Fruit fly (Drosophila melanogaster) whole organism, embryonic: ENCODE measurements around the gene CG31988.

Experiments used
- Aef1 ChIP-seq: fragments of 200-800 bp; sonication (Bioruptor generic); IDR thresholded peaks from 3 replicates; pipeline ENCODE4 v1.3.6; 2022; ENCODE audit warnings: missing biosample characterization, missing genetic modification characterization
- CG10543 ChIP-seq: fragments of 200-800 bp; sonication (Bioruptor generic); optimal IDR thresholded peaks from 3 replicates; lab custom pipeline; 2017; ENCODE audit warnings: missing biosample characterization, mild to moderate bottlenecking, missing genetic modification characterization, moderate library complexity
- CG10979 ChIP-seq: fragments of 200-800 bp; sonication (Bioruptor generic); optimal IDR thresholded peaks from 2 replicates; lab custom pipeline; 2018; ENCODE audit warnings: missing biosample characterization, mild to moderate bottlenecking, missing genetic modification characterization, moderate library complexity
- CG12104 ChIP-seq: fragments of 200-800 bp; sonication (Bioruptor generic); optimal IDR thresholded peaks from 3 replicates; lab custom pipeline; 2016; ENCODE audit warnings: missing biosample characterization, missing genetic modification characterization
- CG12299 ChIP-seq: fragments of 200-800 bp; sonication (Bioruptor generic); optimal IDR thresholded peaks from 2 replicates; lab custom pipeline; 2018; ENCODE audit warnings: missing biosample characterization, mild to moderate bottlenecking, missing genetic modification characterization
- CG12659 ChIP-seq: fragments of 200-800 bp; sonication (Bioruptor generic); optimal IDR thresholded peaks from 3 replicates; lab custom pipeline; 2017; ENCODE audit warnings: mild to moderate bottlenecking, missing biosample characterization, missing genetic modification reagents, missing genetic modification characterization
- CG13894 ChIP-seq: fragments of 200-800 bp; sonication (Bioruptor generic); optimal IDR thresholded peaks from 3 replicates; lab custom pipeline; 2018; ENCODE audit warnings: missing biosample characterization, mild to moderate bottlenecking, missing genetic modification characterization, moderate library complexity
- CG14050 ChIP-seq: fragments of 200-800 bp; sonication (Bioruptor generic); IDR thresholded peaks from 3 replicates; pipeline ENCODE4 v1.3.6; 2022; ENCODE audit warnings: missing biosample characterization, missing genetic modification characterization
- CG15269 ChIP-seq: fragments of 200-800 bp; sonication (Bioruptor generic); optimal IDR thresholded peaks from 2 replicates; lab custom pipeline; 2018; ENCODE audit warnings: missing biosample characterization, mild to moderate bottlenecking, missing genetic modification characterization, moderate library complexity
- CG15479 ChIP-seq: fragments of 200-800 bp; sonication (Bioruptor generic); optimal IDR thresholded peaks from 3 replicates; lab custom pipeline; 2019; ENCODE audit warnings: missing biosample characterization, mild to moderate bottlenecking, missing genetic modification characterization, moderate library complexity
- CG15514 ChIP-seq: fragments of 200-800 bp; sonication (Bioruptor generic); optimal IDR thresholded peaks from 3 replicates; lab custom pipeline; 2017; ENCODE audit warnings: missing biosample characterization, missing genetic modification characterization, mild to moderate bottlenecking, moderate library complexity, missing genetic modification reagents
- CG17361 ChIP-seq: fragments of 200-800 bp; sonication (Bioruptor generic); IDR thresholded peaks from 3 replicates; pipeline ENCODE4 v1.3.6; 2022; ENCODE audit warnings: missing biosample characterization, missing genetic modification characterization
- CG43689 ChIP-seq: fragments of 200-800 bp; sonication (Bioruptor generic); IDR thresholded peaks from 2 replicates; pipeline ENCODE4 v1.3.6; 2022; ENCODE audit warnings: missing biosample characterization, missing genetic modification characterization
- CG4424 ChIP-seq: fragments of 200-800 bp; sonication (Bioruptor generic); optimal IDR thresholded peaks from 3 replicates; lab custom pipeline; 2016; ENCODE audit warnings: missing biosample characterization, missing genetic modification characterization
- CG5180 ChIP-seq: fragments of 200-800 bp; sonication (Bioruptor generic); optimal IDR thresholded peaks from 3 replicates; lab custom pipeline; 2017; ENCODE audit warnings: missing biosample characterization, missing genetic modification characterization, mild to moderate bottlenecking, moderate library complexity, missing genetic modification reagents
- CG6683 ChIP-seq: fragments of 200-800 bp; sonication (Bioruptor generic); optimal IDR thresholded peaks from 2 replicates; lab custom pipeline; 2017; ENCODE audit warnings: missing biosample characterization, mild to moderate bottlenecking, missing genetic modification characterization, missing genetic modification reagents
- CG6689 ChIP-seq: fragments of 200-800 bp; sonication (Bioruptor generic); IDR thresholded peaks from 2 replicates; pipeline ENCODE4 v1.3.6; 2022; ENCODE audit warnings: missing biosample characterization, missing genetic modification characterization
- CG8388 ChIP-seq: fragments of 200-800 bp; sonication (Bioruptor generic); optimal IDR thresholded peaks from 2 replicates; lab custom pipeline; 2019; ENCODE audit warnings: missing biosample characterization, mild to moderate bottlenecking, missing genetic modification characterization, moderate library complexity
- CG9817 ChIP-seq: fragments of 200-800 bp; sonication (Bioruptor generic); optimal IDR thresholded peaks from 2 replicates; lab custom pipeline; 2018; ENCODE audit warnings: missing biosample characterization, mild to moderate bottlenecking, missing genetic modification characterization, moderate library complexity
- CrebB ChIP-seq: fragments of 200-800 bp; sonication (Bioruptor generic); optimal IDR thresholded peaks from 3 replicates; lab custom pipeline; 2018; ENCODE audit warnings: missing biosample characterization, mild to moderate bottlenecking, missing genetic modification characterization
- D ChIP-seq, 2 experiments: fragments of 200-800 bp in 1 of 2; fragments of >200 bp in 1 of 2; sonication (Bioruptor generic) in 1 of 2; optimal IDR thresholded peaks; 2 replicates in 1 of 2; 3 replicates in 1 of 2; lab custom pipeline; 2017; ENCODE audit warnings: mild to moderate bottlenecking in 1 of 2, missing biosample characterization in 1 of 2, missing genetic modification characterization in 1 of 2, missing genetic modification reagents in 1 of 2
- Dad ChIP-seq: fragments of 200-800 bp; sonication (Bioruptor generic); optimal IDR thresholded peaks from 3 replicates; lab custom pipeline; 2016; ENCODE audit warnings: missing biosample characterization, missing genetic modification characterization
- Hmx ChIP-seq: fragments of 200-800 bp; sonication (Bioruptor generic); optimal IDR thresholded peaks from 2 replicates; lab custom pipeline; 2016; ENCODE audit warnings: missing biosample characterization, missing genetic modification characterization
- Mes4 ChIP-seq: fragments of 200-800 bp; sonication (Bioruptor generic); optimal IDR thresholded peaks from 2 replicates; lab custom pipeline; 2016; ENCODE audit warnings: missing biosample characterization, missing genetic modification characterization
- Mrtf ChIP-seq: fragments of 200-800 bp; sonication (Bioruptor generic); IDR thresholded peaks from 3 replicates; pipeline ENCODE4 v1.3.6; 2022; ENCODE audit warnings: missing biosample characterization, missing genetic modification characterization
- Myb ChIP-seq: fragments of 200-800 bp; sonication (Bioruptor generic); optimal IDR thresholded peaks from 2 replicates; lab custom pipeline; 2016; ENCODE audit warnings: missing biosample characterization, missing genetic modification characterization
- Nf-YB ChIP-seq: fragments of 200-800 bp; sonication (Bioruptor generic); optimal IDR thresholded peaks from 3 replicates; lab custom pipeline; 2019; ENCODE audit warnings: missing biosample characterization, mild to moderate bottlenecking, missing genetic modification characterization, moderate library complexity
- Oli ChIP-seq: fragments of 200-800 bp; sonication (Bioruptor generic); optimal IDR thresholded peaks from 2 replicates; lab custom pipeline; 2018; ENCODE audit warnings: missing biosample characterization, mild to moderate bottlenecking, missing genetic modification characterization, moderate library complexity
- Opbp ChIP-seq: fragments of 200-800 bp; sonication (Bioruptor generic); IDR thresholded peaks from 3 replicates; pipeline ENCODE4 v1.3.6; 2022; ENCODE audit warnings: missing biosample characterization, missing genetic modification characterization; ENCODE audit not compliant: partially characterized antibody
- Sin3A ChIP-seq: fragments of >200 bp; optimal IDR thresholded peaks from 2 replicates; lab custom pipeline; 2018
- Tbp ChIP-seq: fragments of >200 bp; optimal IDR thresholded peaks from 2 replicates; lab custom pipeline; 2018; ENCODE audit warnings: missing biosample characterization, missing genetic modification characterization
- Trl ChIP-seq, 3 experiments: fragments of >200 bp in 2 of 3; fragments of 200-800 bp in 1 of 3; sonication (Bioruptor generic) in 1 of 3; optimal IDR thresholded peaks; 2 replicates in 1 of 3; 3 replicates in 2 of 3; lab custom pipeline; 2016 to 2017; ENCODE audit warnings: missing biosample characterization in 1 of 3, missing genetic modification characterization in 1 of 3
- abd-A ChIP-seq: fragments of 200-800 bp; sonication (Bioruptor generic); optimal IDR thresholded peaks from 3 replicates; lab custom pipeline; 2019; ENCODE audit warnings: missing biosample characterization, mild to moderate bottlenecking, missing genetic modification characterization, moderate library complexity
- chif ChIP-seq, 2 experiments: fragments of 200-800 bp; sonication (Bioruptor generic); optimal IDR thresholded peaks; 3 replicates each; lab custom pipeline; 2016; ENCODE audit warnings: missing biosample characterization in 2 of 2, missing genetic modification characterization in 2 of 2
- chn ChIP-seq: fragments of 200-800 bp; sonication (Bioruptor generic); optimal IDR thresholded peaks from 2 replicates; lab custom pipeline; 2016; ENCODE audit warnings: missing biosample characterization, missing genetic modification characterization
- croc ChIP-seq: fragments of 200-800 bp; sonication (Bioruptor generic); conservative IDR thresholded peaks from 3 replicates; pipeline ENCODE4 v1.3.6; 2022; ENCODE audit warnings: missing biosample characterization, missing genetic modification characterization
- gsb-n ChIP-seq: fragments of 200-800 bp; sonication (Bioruptor generic); optimal IDR thresholded peaks from 3 replicates; lab custom pipeline; 2018; ENCODE audit warnings: missing biosample characterization, mild to moderate bottlenecking, missing genetic modification characterization
- hbn ChIP-seq: fragments of 200-800 bp; sonication (Bioruptor generic); IDR thresholded peaks from 2 replicates; pipeline ENCODE4 v1.3.6; 2022; ENCODE audit warnings: missing biosample characterization, missing genetic modification characterization; ENCODE audit not compliant: partially characterized antibody
- insv ChIP-seq, 2 experiments: fragments of 200-800 bp; sonication (Bioruptor generic); optimal IDR thresholded peaks; 3 replicates each; lab custom pipeline; 2016 to 2018; ENCODE audit warnings: missing biosample characterization in 2 of 2, missing genetic modification characterization in 2 of 2
- mirr ChIP-seq: fragments of 200-800 bp; sonication (Bioruptor generic); optimal IDR thresholded peaks from 3 replicates; lab custom pipeline; 2018; ENCODE audit warnings: missing biosample characterization, mild to moderate bottlenecking, missing genetic modification characterization
- mld ChIP-seq: fragments of 200-800 bp; sonication (Bioruptor generic); IDR thresholded peaks from 3 replicates; pipeline ENCODE4 v1.3.6; 2022; ENCODE audit warnings: missing biosample characterization, missing genetic modification characterization; ENCODE audit not compliant: partially characterized antibody
- prd ChIP-seq, 3 experiments: fragments of >200 bp in 2 of 3; fragments of 200-800 bp in 1 of 3; sonication (Bioruptor generic) in 1 of 3; optimal IDR thresholded peaks in 2 of 3; IDR thresholded peaks in 1 of 3; 2 replicates in 2 of 3; 3 replicates in 1 of 3; pipeline versions ENCODE4 v1.3.6 to Lab custom; 2017 to 2022; ENCODE audit warnings: missing biosample characterization in 1 of 3, missing genetic modification characterization in 1 of 3
- rib ChIP-seq: fragments of 200-800 bp; sonication (Bioruptor generic); IDR thresholded peaks from 2 replicates; pipeline ENCODE4 v1.3.6; 2022; ENCODE audit warnings: missing biosample characterization, missing genetic modification characterization
- scrt ChIP-seq: fragments of 200-800 bp; sonication (Bioruptor generic); optimal IDR thresholded peaks from 2 replicates; lab custom pipeline; 2018; ENCODE audit warnings: missing biosample characterization, mild to moderate bottlenecking, missing genetic modification characterization, moderate library complexity
- sr ChIP-seq: fragments of 200-800 bp; sonication (Bioruptor generic); IDR thresholded peaks from 3 replicates; pipeline ENCODE4 v1.3.6; 2022; ENCODE audit warnings: missing biosample characterization, missing genetic modification characterization
- stwl ChIP-seq: fragments of 200-800 bp; sonication (Bioruptor generic); optimal IDR thresholded peaks from 3 replicates; lab custom pipeline; 2018; ENCODE audit warnings: missing biosample characterization, mild to moderate bottlenecking, missing genetic modification characterization, moderate library complexity
- tap ChIP-seq: fragments of 200-800 bp; optimal IDR thresholded peaks from 3 replicates; lab custom pipeline; 2019; ENCODE audit warnings: missing biosample characterization, mild to moderate bottlenecking, missing genetic modification characterization, moderate library complexity
- tup ChIP-seq: fragments of 200-800 bp; sonication (Bioruptor generic); optimal IDR thresholded peaks from 2 replicates; lab custom pipeline; 2016; ENCODE audit warnings: missing biosample characterization, mild to moderate bottlenecking, missing genetic modification characterization, moderate library complexity
- zen2 ChIP-seq: fragments of 200-800 bp; sonication (Bioruptor generic); IDR thresholded peaks from 3 replicates; pipeline ENCODE4 v1.3.6; 2022; ENCODE audit warnings: missing biosample characterization, missing genetic modification characterization; ENCODE audit not compliant: partially characterized antibody

Gene CG31988

DNA sequence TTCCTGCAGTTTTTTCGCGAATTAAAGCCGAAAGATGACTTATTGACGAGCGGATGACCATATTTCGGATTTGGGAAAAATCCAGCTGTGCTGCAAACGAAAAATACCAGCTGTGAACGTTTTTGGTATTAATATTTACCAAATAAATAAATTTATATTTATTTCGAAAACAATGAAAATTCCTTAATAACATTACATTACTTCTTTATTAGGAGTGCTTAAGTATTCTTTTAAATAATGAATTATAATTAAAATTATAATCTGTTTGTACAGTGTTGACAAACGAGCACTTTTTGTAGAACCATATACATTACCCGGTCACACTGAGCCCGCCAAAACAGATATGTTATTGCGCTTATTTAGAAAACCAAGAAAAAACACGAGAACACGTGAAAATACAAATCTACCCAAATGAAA is 23.0 kb downstream of the CG31988 start, which contains the start of the genes bur and Mcm10 (continued):
- no peak for TF ChIP-seq CG43689
- peak; percentile 65 for TF ChIP-seq CG12659 (GFP tag; lab: Kevin White, UChicago)
- no peak for TF ChIP-seq mirr
- no peak for TF ChIP-seq abd-A (tag; lab: Kevin White, UChicago)
- no peak for TF ChIP-seq Trl (optimal IDR thresholded peaks at IDR 0.05; lab: Kevin White, UChicago)
- TF ChIP-seq Trl (GFP tag; optimal IDR thresholded peaks at IDR 0.05; lab: Kevin White, UChicago) = no peak
- no peak for TF ChIP-seq chn
- TF ChIP-seq Aef1 (GFP tag; lab: Robert Waterston, UW) = no peak
- no peak for TF ChIP-seq tap
- no peak for TF ChIP-seq D (optimal IDR thresholded peaks at IDR 0.05; lab: Kevin White, UChicago)
- TF ChIP-seq D (GFP tag; optimal IDR thresholded peaks at IDR 0.05; lab: Kevin White, UChicago) = no peak
- no peak for TF ChIP-seq CG10543
- TF ChIP-seq CG12104 (GFP tag; lab: Kevin White, UChicago) = peak; percentile 25
- no peak for TF ChIP-seq CG6689 (GFP tag; lab: Robert Waterston, UW)
- TF ChIP-seq CG12299 = no peak
- TF ChIP-seq Mrtf = no peak
- TF ChIP-seq zen2 (GFP tag; lab: Robert Waterston, UW) = no peak
- TF ChIP-seq Hmx = no peak
- no peak for TF ChIP-seq CG14050 (GFP tag; lab: Robert Waterston, UW)
- no peak for TF ChIP-seq chif (GFP tag; optimal IDR thresholded peaks at IDR 0.05; lab: Kevin White, UChicago)
- TF ChIP-seq gsb-n (tag; lab: Kevin White, UChicago) = no peak
- peak; percentile 11 for TF ChIP-seq CG10979 (tag; lab: Kevin White, UChicago)
- TF ChIP-seq Mes4 (GFP tag; lab: Kevin White, UChicago) = no peak
- TF ChIP-seq mld = no peak
- peak; percentile 68 for TF ChIP-seq stwl (tag; lab: Kevin White, UChicago)
- TF ChIP-seq CG8388 (GFP tag; lab: Kevin White, UChicago) = no peak
- TF ChIP-seq CG6683 (GFP tag; lab: Kevin White, UChicago) = no peak
- no peak for TF ChIP-seq CrebB
- TF ChIP-seq CG15269 = no peak
- no peak for TF ChIP-seq tup (GFP tag; lab: Kevin White, UChicago)
- no peak for TF ChIP-seq CG5180 (GFP tag; lab: Kevin White, UChicago)
- no peak for TF ChIP-seq CG15479 (GFP tag; lab: Kevin White, UChicago)
- TF ChIP-seq prd (optimal IDR thresholded peaks at IDR 0.05; lab: Kevin White, UChicago) = no peak
- no peak for TF ChIP-seq prd (GFP tag; IDR thresholded peaks at IDR 0.05; lab: Robert Waterston, UW)
- no peak for TF ChIP-seq CG13894
- no peak for TF ChIP-seq hbn
- peak; percentile 82 for TF ChIP-seq CG15514 (GFP tag; lab: Kevin White, UChicago)
- TF ChIP-seq croc (GFP tag; lab: Robert Waterston, UW) = no peak
- TF ChIP-seq Dad (GFP tag; lab: Kevin White, UChicago) = no peak
- peak; percentile 18 for TF ChIP-seq Sin3A (lab: Kevin White, UChicago)
- TF ChIP-seq sr (GFP tag; lab: Robert Waterston, UW) = no peak
- peak; percentile 6 for TF ChIP-seq CG4424 (GFP tag; lab: Kevin White, UChicago)
- TF ChIP-seq scrt = no peak
- 0 out of 3 replicates have a peak, but pooled peaks have one; percentile 7 for TF ChIP-seq Opbp
- TF ChIP-seq Nf-YB (GFP tag; lab: Kevin White, UChicago) = no peak
- peak in 1 of 2 experiments; percentile 19 for TF ChIP-seq insv (GFP tag; optimal IDR thresholded peaks at IDR 0.05; lab: Kevin White, UChicago)
- no peak for TF ChIP-seq CG9817
- TF ChIP-seq rib = no peak
- no peak for TF ChIP-seq Oli (tag; lab: Kevin White, UChicago)
- TF ChIP-seq CG17361 (GFP tag; lab: Robert Waterston, UW) = no peak
- no peak for TF ChIP-seq Tbp (GFP tag; lab: Kevin White, UChicago)
- TF ChIP-seq Myb = no peak
